Fruit fly (Drosophila melanogaster) whole organism, pupa: ENCODE results near the gene dsb.

Experiments used
- CG10348 ChIP-seq: fragments of 200-800 bp; sonication (Bioruptor generic); IDR thresholded peaks from 2 replicates; pipeline ENCODE4 v1.3.6; 2022; ENCODE audit warnings: missing biosample characterization, missing genetic modification characterization
- CG13204 ChIP-seq: fragments of 200-800 bp; sonication (Bioruptor generic); optimal IDR thresholded peaks from 2 replicates; lab custom pipeline; 2018; ENCODE audit warnings: missing biosample characterization, mild to moderate bottlenecking, missing genetic modification characterization, moderate library complexity
- CG14655 ChIP-seq: fragments of 200-800 bp; sonication (Bioruptor generic); optimal IDR thresholded peaks from 3 replicates; lab custom pipeline; 2017; ENCODE audit warnings: mild to moderate bottlenecking, missing biosample characterization, missing genetic modification reagents, missing genetic modification characterization
- CG17806 ChIP-seq: fragments of 200-800 bp; sonication (Bioruptor generic); optimal IDR thresholded peaks from 2 replicates; lab custom pipeline; 2018; ENCODE audit warnings: missing biosample characterization, mild to moderate bottlenecking, missing genetic modification characterization, moderate library complexity
- CG34367 ChIP-seq: fragments of 200-800 bp; sonication (Bioruptor generic); optimal IDR thresholded peaks from 2 replicates; lab custom pipeline; 2018; ENCODE audit warnings: missing biosample characterization, mild to moderate bottlenecking, missing genetic modification characterization
- CG4496 ChIP-seq: fragments of 200-800 bp; sonication (Bioruptor generic); IDR thresholded peaks from 3 replicates; pipeline ENCODE4 v1.3.6; 2022; ENCODE audit warnings: missing biosample characterization, missing genetic modification characterization
- CG9948 ChIP-seq: fragments of 200-800 bp; sonication (Bioruptor generic); optimal IDR thresholded peaks from 2 replicates; lab custom pipeline; 2018; ENCODE audit warnings: missing biosample characterization, mild to moderate bottlenecking, missing genetic modification characterization, moderate library complexity
- EcR ChIP-seq: fragments of 200-800 bp; sonication (Bioruptor generic); optimal IDR thresholded peaks from 3 replicates; lab custom pipeline; 2019; ENCODE audit warnings: missing biosample characterization, missing genetic modification characterization, mild to moderate bottlenecking, moderate library complexity, missing genetic modification reagents
- gl ChIP-seq: fragments of 200-800 bp; sonication (Bioruptor generic); optimal IDR thresholded peaks from 2 replicates; lab custom pipeline; 2018; ENCODE audit warnings: missing biosample characterization, mild to moderate bottlenecking, missing genetic modification characterization

DNA sequence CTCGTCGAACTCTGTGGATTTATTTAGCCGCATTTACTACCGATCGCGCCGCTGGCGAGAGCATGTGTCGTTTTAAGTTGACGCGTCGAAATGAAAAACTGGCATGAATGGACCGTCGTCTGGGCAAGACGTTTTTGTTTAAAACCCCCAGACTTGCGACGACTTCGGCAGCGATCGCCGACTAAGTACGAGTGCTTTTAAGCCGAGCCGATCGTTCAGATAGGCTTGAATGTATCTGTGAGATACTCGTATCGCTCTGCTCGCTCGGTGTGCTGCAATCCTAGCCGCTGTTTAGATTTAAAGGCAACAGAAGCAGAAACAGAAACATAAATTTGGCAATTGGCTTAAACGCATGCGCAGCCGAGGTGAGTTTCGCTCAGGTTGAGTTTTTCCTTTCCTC lies at the start of gene dsb:
- TF ChIP-seq CG13204 (GFP tag; lab: Kevin White, UChicago) = peak; percentile 7
- TF ChIP-seq CG10348 = no peak
- TF ChIP-seq CG14655 (GFP tag; lab: Kevin White, UChicago) = no peak
- TF ChIP-seq gl (tag; lab: Kevin White, UChicago) = no peak
- TF ChIP-seq CG4496 (GFP tag; lab: Robert Waterston, UW) = no peak; the same call in 2 of the 3 replicates
- TF ChIP-seq EcR = no peak
- no peak for TF ChIP-seq CG34367 (tag; lab: Kevin White, UChicago)
- TF ChIP-seq CG17806 (tag; lab: Kevin White, UChicago) = no peak
- no peak for TF ChIP-seq CG9948 (tag; lab: Kevin White, UChicago)
